Fruit fly (Drosophila melanogaster) whole organism, wandering third instar larva: ENCODE results near the gene erm.

Source experiments
- Abd-B ChIP-seq: fragments of >200 bp; optimal IDR thresholded peaks from 2 replicates; lab custom pipeline; 2017; ENCODE audit warnings: missing biosample characterization, missing genetic modification characterization
- CG32264 ChIP-seq: fragments of 200-800 bp; sonication (Bioruptor generic); optimal IDR thresholded peaks from 2 replicates; lab custom pipeline; 2016; ENCODE audit warnings: missing biosample characterization, missing genetic modification characterization
- CG9705 ChIP-seq: fragments of 200-800 bp; sonication (Bioruptor generic); optimal IDR thresholded peaks from 2 replicates; lab custom pipeline; 2018; ENCODE audit warnings: missing biosample characterization, mild to moderate bottlenecking, missing genetic modification characterization
- CrebA ChIP-seq: fragments of 200-800 bp; sonication (Bioruptor generic); optimal IDR thresholded peaks from 2 replicates; lab custom pipeline; 2016; ENCODE audit warnings: missing biosample characterization, mild to moderate bottlenecking, missing genetic modification characterization, borderline replicate concordance
- Dfd ChIP-seq: fragments of >200 bp; optimal IDR thresholded peaks from 2 replicates; lab custom pipeline; 2017; ENCODE audit warnings: missing biosample characterization, missing genetic modification characterization
- Dif ChIP-seq: fragments of 200-275, 200-300 bp; sonication (Bioruptor generic); optimal IDR thresholded peaks from 2 replicates; lab custom pipeline; 2018; ENCODE audit warnings: missing biosample characterization, missing genetic modification characterization; ENCODE audit not compliant: partially characterized antibody
- GATAd ChIP-seq: sonication (Bioruptor generic); optimal IDR thresholded peaks from 2 replicates; lab custom pipeline; 2016; ENCODE audit warnings: missing biosample characterization, missing genetic modification characterization
- HLH106 ChIP-seq: fragments of 200-800 bp; optimal IDR thresholded peaks from 3 replicates; lab custom pipeline; 2019; ENCODE audit warnings: missing biosample characterization, mild to moderate bottlenecking, missing genetic modification characterization, moderate library complexity
- Hnf4 ChIP-seq: fragments of 200-800 bp; sonication (Bioruptor generic); optimal IDR thresholded peaks from 2 replicates; lab custom pipeline; 2016; ENCODE audit warnings: missing biosample characterization, mild to moderate bottlenecking, missing genetic modification characterization
- Hr78 ChIP-seq: fragments of >200 bp; optimal IDR thresholded peaks from 2 replicates; lab custom pipeline; 2017; ENCODE audit warnings: missing biosample characterization, missing genetic modification characterization
- Hr83 ChIP-seq: fragments of 200-300 bp; sonication (Bioruptor generic); optimal IDR thresholded peaks from 2 replicates; lab custom pipeline; 2016; ENCODE audit warnings: missing biosample characterization, mild to moderate bottlenecking, missing genetic modification characterization, moderate library complexity; ENCODE audit not compliant: poor library complexity, severe bottlenecking
- Jra ChIP-seq: sonication (Bioruptor generic); optimal IDR thresholded peaks from 2 replicates; lab custom pipeline; 2016; ENCODE audit warnings: missing biosample characterization, missing genetic modification characterization
- Mio ChIP-seq: sonication (Bioruptor generic); optimal IDR thresholded peaks from 2 replicates; lab custom pipeline; 2016; ENCODE audit warnings: missing biosample characterization, missing genetic modification characterization
- Myc ChIP-seq: fragments of >200 bp; optimal IDR thresholded peaks from 2 replicates; lab custom pipeline; 2017
- N ChIP-seq: fragments of >200 bp; optimal IDR thresholded peaks from 2 replicates; lab custom pipeline; 2018; ENCODE audit warnings: missing biosample characterization, missing external identifiers, missing genetic modification characterization
- OdsH ChIP-seq: fragments of 200-800 bp; sonication (Bioruptor generic); optimal IDR thresholded peaks from 2 replicates; lab custom pipeline; 2016; ENCODE audit warnings: missing biosample characterization, mild to moderate bottlenecking, missing genetic modification characterization
- Rel ChIP-seq, 2 experiments: fragments of 200-800 bp; sonication (Bioruptor generic) in 1 of 2; optimal IDR thresholded peaks; 2 replicates in 1 of 2; 3 replicates in 1 of 2; lab custom pipeline; 2016 to 2019; ENCODE audit warnings: mild to moderate bottlenecking in 2 of 2, missing biosample characterization in 2 of 2, missing genetic modification characterization in 2 of 2, moderate library complexity in 1 of 2
- Sp1 ChIP-seq: fragments of 200-800 bp; sonication (Bioruptor generic); optimal IDR thresholded peaks from 3 replicates; lab custom pipeline; 2019; ENCODE audit warnings: missing biosample characterization, mild to moderate bottlenecking, missing genetic modification characterization, moderate library complexity
- Vsx2 ChIP-seq: fragments of 200-300, 225-300 bp; sonication (Bioruptor generic); optimal IDR thresholded peaks from 2 replicates; lab custom pipeline; 2018; ENCODE audit warnings: missing biosample characterization, missing genetic modification characterization; ENCODE audit not compliant: partially characterized antibody
- br ChIP-seq: fragments of 200-800 bp; sonication (Bioruptor generic); optimal IDR thresholded peaks from 2 replicates; lab custom pipeline; 2016; ENCODE audit warnings: missing biosample characterization, missing genetic modification characterization
- brk ChIP-seq: fragments of 200-800 bp; sonication (Bioruptor generic); optimal IDR thresholded peaks from 2 replicates; lab custom pipeline; 2016; ENCODE audit warnings: missing biosample characterization, mild to moderate bottlenecking, missing genetic modification characterization
- dl ChIP-seq, 2 experiments: fragments of 175-275, 200-275 bp in 1 of 2; fragments of 200-275 bp in 1 of 2; sonication (Bioruptor generic); optimal IDR thresholded peaks; lab custom pipeline; 2018; ENCODE audit warnings: mild to moderate bottlenecking in 2 of 2, missing biosample characterization in 2 of 2, missing genetic modification characterization in 2 of 2, moderate library complexity in 2 of 2; ENCODE audit not compliant: partially characterized antibody in 2 of 2, insufficient read depth in 1 of 2
- dsf ChIP-seq: sonication (Bioruptor generic); optimal IDR thresholded peaks from 2 replicates; lab custom pipeline; 2016; ENCODE audit warnings: missing biosample characterization, missing genetic modification characterization, borderline replicate concordance
- ey ChIP-seq: fragments of 200-800 bp; sonication (Bioruptor generic); optimal IDR thresholded peaks from 2 replicates; lab custom pipeline; 2016; ENCODE audit warnings: missing biosample characterization, missing genetic modification characterization
- foxo ChIP-seq, 2 experiments: fragments of 200-800 bp; sonication (Bioruptor generic); optimal IDR thresholded peaks; 2 replicates in 1 of 2; 3 replicates in 1 of 2; lab custom pipeline; 2016 to 2017; ENCODE audit warnings: missing biosample characterization in 2 of 2, missing genetic modification characterization in 2 of 2
- fru ChIP-seq: fragments of 200-800 bp; sonication (Bioruptor generic); optimal IDR thresholded peaks from 3 replicates; lab custom pipeline; 2016; ENCODE audit warnings: missing biosample characterization, mild to moderate bottlenecking, missing genetic modification characterization
- h ChIP-seq: fragments of 200-800 bp; sonication (Bioruptor generic); optimal IDR thresholded peaks from 3 replicates; lab custom pipeline; 2016; ENCODE audit warnings: missing biosample characterization, mild to moderate bottlenecking, missing genetic modification characterization
- jim ChIP-seq: fragments of 175-275, 200-325 bp; sonication (Bioruptor generic); optimal IDR thresholded peaks from 2 replicates; lab custom pipeline; 2016; ENCODE audit warnings: missing biosample characterization, mild to moderate bottlenecking, missing genetic modification characterization
- lola ChIP-seq: fragments of >200 bp; optimal IDR thresholded peaks from 2 replicates; lab custom pipeline; 2017; ENCODE audit warnings: missing biosample characterization, missing genetic modification characterization
- pan ChIP-seq: fragments of >200 bp; optimal IDR thresholded peaks from 2 replicates; lab custom pipeline; 2017
- psq ChIP-seq: fragments of 200-800 bp; sonication (Bioruptor generic); optimal IDR thresholded peaks from 3 replicates; lab custom pipeline; 2017; ENCODE audit warnings: missing biosample characterization, mild to moderate bottlenecking, missing genetic modification characterization, moderate library complexity
- rgr ChIP-seq: fragments of 200-800 bp; sonication (Bioruptor generic); optimal IDR thresholded peaks from 3 replicates; lab custom pipeline; 2016; ENCODE audit warnings: missing biosample characterization, mild to moderate bottlenecking, missing genetic modification characterization
- sage ChIP-seq: fragments of 200-800 bp; sonication (Bioruptor generic); optimal IDR thresholded peaks from 2 replicates; lab custom pipeline; 2016; ENCODE audit warnings: missing biosample characterization, mild to moderate bottlenecking, missing genetic modification characterization
- sv ChIP-seq: fragments of 200-800 bp; sonication (Bioruptor generic); optimal IDR thresholded peaks from 3 replicates; lab custom pipeline; 2016; ENCODE audit warnings: missing biosample characterization, missing genetic modification characterization
- tai ChIP-seq: sonication (Bioruptor generic); optimal IDR thresholded peaks from 2 replicates; lab custom pipeline; 2016; ENCODE audit warnings: missing biosample characterization, missing genetic modification characterization
- usp ChIP-seq: fragments of >200 bp; optimal IDR thresholded peaks from 2 replicates; lab custom pipeline; 2017; ENCODE audit warnings: missing biosample characterization, missing genetic modification characterization
- woc ChIP-seq: sonication (Bioruptor generic); optimal IDR thresholded peaks from 2 replicates; lab custom pipeline; 2016; ENCODE audit warnings: missing biosample characterization, mild to moderate bottlenecking, missing genetic modification characterization

Gene erm

DNA sequence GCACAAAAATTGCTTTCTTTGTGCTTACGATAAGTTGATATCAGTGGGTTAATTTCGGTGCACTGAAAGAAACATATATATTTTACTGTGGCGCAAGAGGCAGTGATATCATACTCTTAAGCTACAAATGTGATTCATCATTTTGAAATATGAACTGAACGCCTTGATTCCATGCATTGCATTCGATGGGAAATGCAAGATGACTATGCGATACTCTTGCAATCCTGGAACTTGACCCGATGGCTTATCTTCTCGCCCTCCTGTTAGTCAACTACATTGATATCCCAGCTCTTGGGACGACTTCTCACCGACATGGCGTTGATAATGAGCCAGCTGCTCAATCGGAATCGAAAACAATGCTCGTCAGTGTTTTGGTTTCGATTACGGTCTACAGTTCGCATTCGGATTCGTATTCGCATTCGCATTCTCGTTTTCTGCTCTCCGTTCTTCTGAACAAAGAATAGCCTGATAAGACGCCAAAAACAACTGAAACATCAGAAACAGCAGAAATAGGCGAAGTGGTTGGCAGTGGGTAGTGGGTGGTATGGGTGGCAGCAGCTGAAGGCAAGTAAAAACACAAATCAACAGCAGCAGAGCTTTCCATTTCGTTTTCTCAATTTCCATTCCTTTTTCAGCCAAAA is 19.2 kb upstream of the erm start:
- TF ChIP-seq br (GFP tag; lab: Kevin White, UChicago) (peak; percentile 37), dl (GFP tag; optimal IDR thresholded peaks at IDR 0.05; lab: Kevin White, UChicago; ENCODE audit: insufficient read depth in 1 of 2, partially characterized antibody in 2 of 2) (peak in 1 of 2 experiments; percentile 22), CG32264 (no peak), ey (GFP tag; lab: Kevin White, UChicago) (peak; percentile 45), h (GFP tag; lab: Kevin White, UChicago) (peak; percentile 65), Jra (GFP tag; lab: Kevin White, UChicago) (peak; percentile 70), CG9705 (no peak), pan (lab: Kevin White, UChicago) (no peak), tai (GFP tag; lab: Kevin White, UChicago) (no peak), Vsx2 (GFP tag; lab: Kevin White, UChicago) (no peak), foxo (GFP tag; optimal IDR thresholded peaks at IDR 0.05; lab: Kevin White, UChicago) (peak in 1 of 2 experiments; percentile 27), Dfd (GFP tag; lab: Kevin White, UChicago) (no peak), usp (GFP tag; lab: Kevin White, UChicago) (no peak), HLH106 (peak; percentile 1), Rel (GFP tag; optimal IDR thresholded peaks at IDR 0.05; lab: Kevin White, UChicago) (peak; percentile 3), Rel (tag; optimal IDR thresholded peaks at IDR 0.05; lab: Kevin White, UChicago) (peak; percentile 43), sv (GFP tag; lab: Kevin White, UChicago) (no peak), rgr (GFP tag; lab: Kevin White, UChicago) (peak; percentile 47), Sp1 (GFP tag; lab: Kevin White, UChicago) (peak; percentile 20), sage (no peak), OdsH (peak; percentile 21), N (GFP tag; lab: Kevin White, UChicago) (no peak), Dif (GFP tag; lab: Kevin White, UChicago) (peak; percentile 1), woc (GFP tag; lab: Kevin White, UChicago) (no peak), Hr83 (GFP tag; lab: Kevin White, UChicago) (peak; percentile 49), psq (GFP tag; lab: Kevin White, UChicago) (peak; percentile 87), fru (GFP tag; lab: Kevin White, UChicago) (peak; percentile 16), Hnf4 (GFP tag; lab: Kevin White, UChicago) (peak; percentile 33)

DNA sequence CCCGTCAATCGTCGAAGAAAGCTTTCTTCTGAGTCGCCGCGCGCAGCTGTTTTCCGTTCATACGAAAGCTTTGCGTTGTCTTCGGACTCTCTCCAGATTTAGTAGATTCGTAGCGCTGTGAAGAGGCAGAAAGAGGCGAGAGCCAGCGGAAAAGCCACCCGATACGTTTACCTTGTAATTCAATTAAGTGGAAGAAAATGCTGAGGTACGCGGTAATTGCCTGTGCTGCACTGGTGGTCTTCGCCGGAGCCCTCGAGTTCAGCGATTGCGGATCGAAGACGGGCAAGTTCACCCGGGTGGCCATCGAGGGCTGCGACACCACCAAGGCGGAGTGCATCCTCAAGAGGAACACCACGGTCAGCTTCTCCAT is 18.0 kb upstream of the erm start, which contains the start of gene Npc2a:
Gene Npc2a, plus strand, starts transcription at position 99 of the 370 bp plus-strand sequence.
- TF ChIP-seq HLH106 (no peak), dl (GFP tag; optimal IDR thresholded peaks at IDR 0.05; lab: Kevin White, UChicago; ENCODE audit: insufficient read depth in 1 of 2, partially characterized antibody in 2 of 2) (peak; percentile 11 to 29), ey (GFP tag; lab: Kevin White, UChicago) (no peak), Dif (GFP tag; lab: Kevin White, UChicago) (peak; percentile 4)

dm6 chr2L:1987434-1988191 is 17.5 kb upstream of the erm start, which contains the start of gene Got2:
Gene Got2 (minus strand): TSS chr2L:1987758.
- TF ChIP-seq HLH106 (peak; percentile 17), Abd-B (GFP tag; lab: Kevin White, UChicago) (no peak), h (GFP tag; lab: Kevin White, UChicago) (no peak), pan (lab: Kevin White, UChicago) (no peak), CG32264 (no peak), woc (GFP tag; lab: Kevin White, UChicago) (peak; percentile 65), Rel (GFP tag; optimal IDR thresholded peaks at IDR 0.05; lab: Kevin White, UChicago) (no peak), Rel (tag; optimal IDR thresholded peaks at IDR 0.05; lab: Kevin White, UChicago) (peak; percentile 26), Hr78 (GFP tag; lab: Kevin White, UChicago) (no peak), tai (GFP tag; lab: Kevin White, UChicago) (no peak), N (GFP tag; lab: Kevin White, UChicago) (no peak), sv (GFP tag; lab: Kevin White, UChicago) (no peak), ey (GFP tag; lab: Kevin White, UChicago) (no peak), OdsH (peak; percentile 34), dl (GFP tag; optimal IDR thresholded peaks at IDR 0.05; lab: Kevin White, UChicago; ENCODE audit: insufficient read depth in 1 of 2, partially characterized antibody in 2 of 2) (no peak), Dif (GFP tag; lab: Kevin White, UChicago) (peak; percentile 14), fru (GFP tag; lab: Kevin White, UChicago) (peak; percentile 27), CrebA (GFP tag; lab: Kevin White, UChicago) (no peak), dsf (GFP tag; lab: Kevin White, UChicago) (no peak), rgr (GFP tag; lab: Kevin White, UChicago) (no peak), jim (no peak), foxo (GFP tag; optimal IDR thresholded peaks at IDR 0.05; lab: Kevin White, UChicago) (peak in 1 of 2 experiments; percentile 35), sage (peak; percentile 31), brk (GFP tag; lab: Kevin White, UChicago) (no peak), GATAd (GFP tag; lab: Kevin White, UChicago) (peak; percentile 9), Jra (GFP tag; lab: Kevin White, UChicago) (no peak), Hr83 (GFP tag; lab: Kevin White, UChicago) (peak; percentile 53), Mio (GFP tag; lab: Kevin White, UChicago) (no peak), psq (GFP tag; lab: Kevin White, UChicago) (peak; percentile 26), Hnf4 (GFP tag; lab: Kevin White, UChicago) (no peak), Myc (lab: Kevin White, UChicago) (peak; percentile 94), lola (GFP tag; lab: Kevin White, UChicago) (no peak)
- TF ChIP-seq, all 38 proteins: peak for 12
